Fruit fly (Drosophila melanogaster) whole organism, embryonic: ENCODE data around the gene CG31064.

Experiments used
- Antp ChIP-seq: fragments of 200-800 bp; sonication (Bioruptor generic); optimal IDR thresholded peaks from 3 replicates; lab custom pipeline; 2016; ENCODE audit warnings: missing biosample characterization, missing genetic modification characterization
- C15 ChIP-seq: fragments of 200-800 bp; sonication (Bioruptor generic); IDR thresholded peaks from 3 replicates; pipeline ENCODE4 v1.3.6; 2022; ENCODE audit warnings: missing biosample characterization, missing genetic modification characterization
- CG10366 ChIP-seq: fragments of 200-800 bp; sonication (Bioruptor generic); IDR thresholded peaks from 2 replicates; pipeline ENCODE4 v1.3.6; 2022; ENCODE audit warnings: missing biosample characterization, missing genetic modification characterization
- CG10959 ChIP-seq: fragments of 200-800 bp; sonication (Bioruptor generic); IDR thresholded peaks from 2 replicates; pipeline ENCODE4 v1.3.6; 2022; ENCODE audit warnings: missing biosample characterization, missing genetic modification characterization
- CG11456 ChIP-seq: fragments of 200-800 bp; sonication (Bioruptor generic); IDR thresholded peaks from 3 replicates; pipeline ENCODE4 v1.3.6; 2022; ENCODE audit warnings: missing biosample characterization, missing genetic modification characterization
- CG12942 ChIP-seq: fragments of 200-800 bp; sonication (Bioruptor generic); optimal IDR thresholded peaks from 3 replicates; lab custom pipeline; 2016; ENCODE audit warnings: missing biosample characterization, missing genetic modification characterization
- CG13624 ChIP-seq: fragments of 200-800 bp; sonication (Bioruptor generic); optimal IDR thresholded peaks from 2 replicates; lab custom pipeline; 2016; ENCODE audit warnings: missing biosample characterization, missing genetic modification characterization
- CG14050 ChIP-seq: fragments of 200-800 bp; sonication (Bioruptor generic); IDR thresholded peaks from 3 replicates; pipeline ENCODE4 v1.3.6; 2022; ENCODE audit warnings: missing biosample characterization, missing genetic modification characterization
- CG15601 ChIP-seq: fragments of 200-800 bp; sonication (Bioruptor generic); optimal IDR thresholded peaks from 3 replicates; lab custom pipeline; 2019; ENCODE audit warnings: missing biosample characterization, mild to moderate bottlenecking, missing genetic modification characterization, moderate library complexity
- CG17359 ChIP-seq: fragments of 200-800 bp; sonication (Bioruptor generic); optimal IDR thresholded peaks from 3 replicates; lab custom pipeline; 2018; ENCODE audit warnings: missing biosample characterization, mild to moderate bottlenecking, missing genetic modification characterization, moderate library complexity
- CG17829 ChIP-seq: fragments of 200-800 bp; optimal IDR thresholded peaks from 2 replicates; lab custom pipeline; 2019; ENCODE audit warnings: missing biosample characterization, mild to moderate bottlenecking, missing genetic modification characterization, moderate library complexity
- CG2120 ChIP-seq: fragments of 200-800 bp; sonication (Bioruptor generic); optimal IDR thresholded peaks from 3 replicates; lab custom pipeline; 2016; ENCODE audit warnings: missing biosample characterization, missing genetic modification characterization
- CG31441 ChIP-seq: fragments of 200-800 bp; sonication (Bioruptor generic); IDR thresholded peaks from 2 replicates; pipeline ENCODE4 v1.3.6; 2022; ENCODE audit warnings: missing biosample characterization, missing genetic modification characterization
- CG3407 ChIP-seq: fragments of 200-800 bp; sonication (Bioruptor generic); optimal IDR thresholded peaks from 2 replicates; lab custom pipeline; 2018; ENCODE audit warnings: missing biosample characterization, mild to moderate bottlenecking, missing genetic modification characterization
- CG4282 ChIP-seq: fragments of 200-800 bp; sonication (Bioruptor generic); optimal IDR thresholded peaks from 2 replicates; lab custom pipeline; 2016; ENCODE audit warnings: missing biosample characterization, missing genetic modification characterization
- CG5245 ChIP-seq: fragments of 200-800 bp; sonication (Bioruptor generic); optimal IDR thresholded peaks from 3 replicates; lab custom pipeline; 2016; ENCODE audit warnings: missing biosample characterization, missing genetic modification characterization
- CG6254 ChIP-seq: fragments of 200-800 bp; sonication (Bioruptor generic); optimal IDR thresholded peaks from 3 replicates; lab custom pipeline; 2017; ENCODE audit warnings: mild to moderate bottlenecking, missing biosample characterization, missing genetic modification reagents, missing genetic modification characterization
- CG7839 ChIP-seq: fragments of 200-800 bp; sonication (Bioruptor generic); optimal IDR thresholded peaks from 3 replicates; lab custom pipeline; 2018; ENCODE audit warnings: missing biosample characterization, mild to moderate bottlenecking, missing genetic modification characterization, moderate library complexity
- CG8359 ChIP-seq: fragments of 200-800 bp; sonication (Bioruptor generic); optimal IDR thresholded peaks from 2 replicates; lab custom pipeline; 2017; ENCODE audit warnings: missing biosample characterization, mild to moderate bottlenecking, missing genetic modification characterization, borderline replicate concordance
- D19B ChIP-seq: fragments of 200-800 bp; sonication (Bioruptor generic); optimal IDR thresholded peaks from 2 replicates; lab custom pipeline; 2017; ENCODE audit warnings: missing biosample characterization, mild to moderate bottlenecking, missing genetic modification characterization
- Deaf1 ChIP-seq: fragments of 200-800 bp; optimal IDR thresholded peaks from 3 replicates; lab custom pipeline; 2019; ENCODE audit warnings: missing biosample characterization, mild to moderate bottlenecking, missing genetic modification characterization, moderate library complexity
- E2f2 ChIP-seq: fragments of 200-800 bp; sonication (Bioruptor generic); IDR thresholded peaks from 2 replicates; pipeline ENCODE4 v1.3.6; 2022; ENCODE audit warnings: missing biosample characterization, missing genetic modification characterization
- Fer3 ChIP-seq: fragments of 200-800 bp; sonication (Bioruptor generic); optimal IDR thresholded peaks from 2 replicates; lab custom pipeline; 2018; ENCODE audit warnings: missing biosample characterization, mild to moderate bottlenecking, missing genetic modification characterization, moderate library complexity
- GATAe ChIP-seq: fragments of 200-800 bp; sonication (Bioruptor generic); conservative IDR thresholded peaks from 2 replicates; pipeline ENCODE4 v1.3.6; 2022; ENCODE audit warnings: missing biosample characterization, missing genetic modification characterization
- HLHmδ ChIP-seq: fragments of 200-800 bp; sonication (Bioruptor generic); optimal IDR thresholded peaks from 2 replicates; lab custom pipeline; 2018; ENCODE audit warnings: missing biosample characterization, mild to moderate bottlenecking, missing genetic modification characterization, moderate library complexity
- Myb ChIP-seq: fragments of 200-800 bp; sonication (Bioruptor generic); optimal IDR thresholded peaks from 2 replicates; lab custom pipeline; 2016; ENCODE audit warnings: missing biosample characterization, missing genetic modification characterization
- Oaz ChIP-seq: fragments of 200-800 bp; sonication (Bioruptor generic); IDR thresholded peaks from 2 replicates; pipeline ENCODE4 v1.3.6; 2022; ENCODE audit warnings: missing biosample characterization, missing genetic modification characterization
- Pdp1 ChIP-seq, 2 experiments: fragments of 200-800 bp; sonication (Bioruptor generic); optimal IDR thresholded peaks; 3 replicates each; lab custom pipeline; 2016; ENCODE audit warnings: missing biosample characterization in 2 of 2, missing genetic modification characterization in 2 of 2, mild to moderate bottlenecking in 1 of 2, moderate library complexity in 1 of 2
- Spps ChIP-seq: fragments of 200-800 bp; sonication (Bioruptor generic); optimal IDR thresholded peaks from 2 replicates; lab custom pipeline; 2018; ENCODE audit warnings: missing biosample characterization, mild to moderate bottlenecking, missing genetic modification characterization
- Sry-β ChIP-seq: fragments of 200-800 bp; sonication (Bioruptor generic); optimal IDR thresholded peaks from 2 replicates; lab custom pipeline; 2018; ENCODE audit warnings: missing biosample characterization, mild to moderate bottlenecking, missing genetic modification characterization, moderate library complexity
- Stat92E ChIP-seq, 3 experiments: fragments of >200 bp in 2 of 3; fragments of 200-800 bp in 1 of 3; sonication (Bioruptor generic) in 1 of 3; optimal IDR thresholded peaks; 2 replicates each; lab custom pipeline; 2017 to 2019; ENCODE audit warnings: missing biosample characterization in 3 of 3, missing genetic modification characterization in 3 of 3, mild to moderate bottlenecking in 1 of 3, moderate library complexity in 1 of 3
- Taf1 ChIP-seq: fragments of 200-800 bp; sonication (Bioruptor generic); IDR thresholded peaks from 2 replicates; pipeline ENCODE4 v1.3.6; 2022; ENCODE audit warnings: missing biosample characterization, missing genetic modification characterization
- Tbp ChIP-seq: fragments of >200 bp; optimal IDR thresholded peaks from 2 replicates; lab custom pipeline; 2018; ENCODE audit warnings: missing biosample characterization, missing genetic modification characterization
- amos ChIP-seq: fragments of 200-800 bp; sonication (Bioruptor generic); IDR thresholded peaks from 2 replicates; pipeline ENCODE4 v1.3.6; 2022; ENCODE audit warnings: missing biosample characterization, missing genetic modification characterization; ENCODE audit not compliant: partially characterized antibody
- aop ChIP-seq: fragments of 200-800 bp; sonication (Bioruptor generic); IDR thresholded peaks from 2 replicates; pipeline ENCODE4 v1.3.6; 2022; ENCODE audit warnings: missing biosample characterization, missing genetic modification characterization
- ash1 ChIP-seq: fragments of 200-800 bp; sonication (Bioruptor generic); optimal IDR thresholded peaks from 2 replicates; lab custom pipeline; 2018; ENCODE audit warnings: missing biosample characterization, mild to moderate bottlenecking, missing genetic modification characterization
- caup ChIP-seq: fragments of 200-800 bp; sonication (Bioruptor generic); optimal IDR thresholded peaks from 3 replicates; lab custom pipeline; 2017; ENCODE audit warnings: missing biosample characterization, mild to moderate bottlenecking, missing genetic modification characterization, moderate library complexity; ENCODE audit not compliant: severe bottlenecking
- chm ChIP-seq: fragments of 200-800 bp; sonication (Bioruptor generic); IDR thresholded peaks from 2 replicates; pipeline ENCODE4 v1.3.6; 2022; ENCODE audit warnings: missing biosample characterization, missing genetic modification characterization
- da ChIP-seq: fragments of 200-800 bp; sonication (Bioruptor generic); optimal IDR thresholded peaks from 2 replicates; lab custom pipeline; 2016; ENCODE audit warnings: missing biosample characterization, missing genetic modification characterization
- fu2 ChIP-seq: fragments of 200-800 bp; sonication (Bioruptor generic); optimal IDR thresholded peaks from 2 replicates; lab custom pipeline; 2016; ENCODE audit warnings: missing biosample characterization, missing genetic modification characterization
- gfzf ChIP-seq: fragments of 200-800 bp; sonication (Bioruptor generic); optimal IDR thresholded peaks from 2 replicates; lab custom pipeline; 2016; ENCODE audit warnings: missing biosample characterization, mild to moderate bottlenecking, missing genetic modification characterization, moderate library complexity
- grn ChIP-seq: fragments of 200-800 bp; sonication (Bioruptor generic); optimal IDR thresholded peaks from 3 replicates; lab custom pipeline; 2017; ENCODE audit warnings: missing biosample characterization, missing genetic modification characterization
- lab ChIP-seq: fragments of 200-800 bp; sonication (Bioruptor generic); optimal IDR thresholded peaks from 3 replicates; lab custom pipeline; 2017; ENCODE audit warnings: missing biosample characterization, missing genetic modification characterization, mild to moderate bottlenecking, moderate library complexity, missing genetic modification reagents
- sqz ChIP-seq: fragments of 200-800 bp; sonication (Bioruptor generic); optimal IDR thresholded peaks from 3 replicates; lab custom pipeline; 2018; ENCODE audit warnings: missing biosample characterization, mild to moderate bottlenecking, missing genetic modification characterization
- sr ChIP-seq: fragments of 200-800 bp; sonication (Bioruptor generic); IDR thresholded peaks from 3 replicates; pipeline ENCODE4 v1.3.6; 2022; ENCODE audit warnings: missing biosample characterization, missing genetic modification characterization
- stwl ChIP-seq: fragments of 200-800 bp; sonication (Bioruptor generic); optimal IDR thresholded peaks from 3 replicates; lab custom pipeline; 2018; ENCODE audit warnings: missing biosample characterization, mild to moderate bottlenecking, missing genetic modification characterization, moderate library complexity
- toy ChIP-seq: fragments of 200-800 bp; sonication (Bioruptor generic); IDR thresholded peaks from 2 replicates; pipeline ENCODE4 v1.3.6; 2022; ENCODE audit warnings: missing biosample characterization, missing genetic modification characterization
- tup ChIP-seq: fragments of 200-800 bp; sonication (Bioruptor generic); optimal IDR thresholded peaks from 2 replicates; lab custom pipeline; 2016; ENCODE audit warnings: missing biosample characterization, mild to moderate bottlenecking, missing genetic modification characterization, moderate library complexity
- vfl ChIP-seq: fragments of 200-800 bp; sonication (Bioruptor generic); optimal IDR thresholded peaks from 2 replicates; lab custom pipeline; 2016; ENCODE audit warnings: missing biosample characterization, missing genetic modification characterization
- yki ChIP-seq: fragments of >200 bp; optimal IDR thresholded peaks from 3 replicates; lab custom pipeline; 2018

Gene CG31064

dm6 chr3R:27238438-27239301 lies at the start of gene CG31064, which contains the start of gene PolA2 (continued):
- TF ChIP-seq HLHmδ (GFP tag; lab: Kevin White, UChicago): peak; percentile 55
- no peak for TF ChIP-seq chm (GFP tag; lab: Robert Waterston, UW)
- no peak for TF ChIP-seq GATAe (GFP tag; lab: Robert Waterston, UW)
- TF ChIP-seq CG2120: no peak
- TF ChIP-seq Stat92E (GFP tag; optimal IDR thresholded peaks at IDR 0.05; lab: Kevin White, UChicago): no peak
- peak; percentile 29 for TF ChIP-seq gfzf
- TF ChIP-seq Myb (GFP tag; lab: Kevin White, UChicago): peak; percentile 67
- peak; percentile 69 for TF ChIP-seq CG31441
- TF ChIP-seq CG4282: no peak
- peak; percentile 13 for TF ChIP-seq vfl
- no peak for TF ChIP-seq Deaf1 (tag; lab: Kevin White, UChicago)
- no peak for TF ChIP-seq ash1 (GFP tag; lab: Kevin White, UChicago)
- TF ChIP-seq grn (GFP tag; lab: Kevin White, UChicago): no peak
- TF ChIP-seq E2f2: peak; percentile 92
- no peak for TF ChIP-seq toy (GFP tag; lab: Robert Waterston, UW)
- TF ChIP-seq aop: no peak
- no peak for TF ChIP-seq CG8359 (GFP tag; lab: Kevin White, UChicago)
- TF ChIP-seq CG17829 (tag; lab: Kevin White, UChicago): no peak
- peak; percentile 35 for TF ChIP-seq da (GFP tag; lab: Kevin White, UChicago)
- TF ChIP-seq yki (lab: Kevin White, UChicago): no peak
- TF ChIP-seq CG14050 (GFP tag; lab: Robert Waterston, UW): no peak
- TF ChIP-seq Taf1 (GFP tag; lab: Robert Waterston, UW): no peak
- no peak for TF ChIP-seq C15 (GFP tag; lab: Robert Waterston, UW)
- TF ChIP-seq Tbp (GFP tag; lab: Kevin White, UChicago): no peak
- peak; percentile 15 for TF ChIP-seq CG15601 (tag; lab: Kevin White, UChicago)
- TF ChIP-seq amos: peak; percentile 81
- no peak for TF ChIP-seq CG10366 (GFP tag; lab: Robert Waterston, UW)
- TF ChIP-seq Antp (GFP tag; lab: Kevin White, UChicago): no peak
- no peak for TF ChIP-seq tup (GFP tag; lab: Kevin White, UChicago)
- peak; percentile 82 for TF ChIP-seq stwl (tag; lab: Kevin White, UChicago)
- TF ChIP-seq lab: no peak
- no peak for TF ChIP-seq Fer3 (tag; lab: Kevin White, UChicago)
- no peak for TF ChIP-seq Spps (tag; lab: Kevin White, UChicago)
- no peak for TF ChIP-seq D19B (GFP tag; lab: Kevin White, UChicago)
- TF ChIP-seq CG11456 (GFP tag; lab: Robert Waterston, UW): no peak
- no peak for TF ChIP-seq sqz (GFP tag; lab: Kevin White, UChicago)
- TF ChIP-seq CG13624 (GFP tag; lab: Kevin White, UChicago): peak; percentile 7
- TF ChIP-seq Pdp1 (GFP tag; optimal IDR thresholded peaks at IDR 0.05; lab: Kevin White, UChicago): no peak
- TF ChIP-seq Sry-β (GFP tag; lab: Kevin White, UChicago): no peak
- TF ChIP-seq CG12942 (GFP tag; lab: Kevin White, UChicago): no peak
- TF ChIP-seq CG5245: no peak
- TF ChIP-seq CG17359 (tag; lab: Kevin White, UChicago): no peak
- TF ChIP-seq fu2 (GFP tag; lab: Kevin White, UChicago): no peak
- no peak for TF ChIP-seq CG3407
- TF ChIP-seq caup (GFP tag; lab: Kevin White, UChicago): peak; percentile 2
- TF ChIP-seq CG7839: no peak
- no peak for TF ChIP-seq CG6254 (GFP tag; lab: Kevin White, UChicago)
- no peak for TF ChIP-seq sr (GFP tag; lab: Robert Waterston, UW)
- TF ChIP-seq Oaz (GFP tag; lab: Robert Waterston, UW): no peak
- no peak for TF ChIP-seq CG10959 (GFP tag; lab: Robert Waterston, UW)
